Fruit fly (Drosophila melanogaster) Kc167 (cell line): ENCODE data around the gene CG43121.

Experiments
- Myc ChIP-seq: fragments of >200 bp; optimal IDR thresholded peaks from 2 replicates; lab custom pipeline; 2017; ENCODE audit warnings: missing external identifiers
- Sin3A ChIP-seq: fragments of >200 bp; optimal IDR thresholded peaks from 2 replicates; lab custom pipeline; 2018; ENCODE audit warnings: missing external identifiers
- h ChIP-seq: fragments of >200 bp; optimal IDR thresholded peaks from 3 replicates; lab custom pipeline; 2018; ENCODE audit warnings: missing external identifiers
- insv ChIP-seq: fragments of >200 bp; optimal IDR thresholded peaks from 3 replicates; lab custom pipeline; 2018; ENCODE audit warnings: missing external identifiers
- psq ChIP-seq: fragments of >200 bp; optimal IDR thresholded peaks from 2 replicates; lab custom pipeline; 2017; ENCODE audit warnings: missing external identifiers
- ttk ChIP-seq: sonication (Bioruptor generic); optimal IDR thresholded peaks from 2 replicates; lab custom pipeline; 2017; ENCODE audit warnings: missing external identifiers

CG43121 gene

dm6 chr3L:14652554-14652953 lies 19.7 kb downstream of the CG43121 start:
- no peak for TF ChIP-seq ttk
- TF ChIP-seq h (lab: Kevin White, UChicago), result no peak
- TF ChIP-seq insv (lab: Kevin White, UChicago), result no peak
- no peak for TF ChIP-seq Sin3A (lab: Kevin White, UChicago)
- TF ChIP-seq psq, result no peak
- TF ChIP-seq Myc (lab: Kevin White, UChicago), result no peak

- TF ChIP-seq Myc (lab: Kevin White, UChicago) (no peak), h (lab: Kevin White, UChicago) (no peak), insv (lab: Kevin White, UChicago) (no peak), ttk (no peak), Sin3A (lab: Kevin White, UChicago) (no peak), psq (no peak)
These were observed 21.9 kb downstream of the CG43121 start for dm6 chr3L:14650348-14650747.

- TF ChIP-seq Myc (lab: Kevin White, UChicago) (no peak), insv (lab: Kevin White, UChicago) (no peak), ttk (no peak), Sin3A (lab: Kevin White, UChicago) (no peak), h (lab: Kevin White, UChicago) (no peak), psq (no peak)
These were observed 23.3 kb downstream of the CG43121 start for dm6 chr3L:14648922-14649321.

DNA sequence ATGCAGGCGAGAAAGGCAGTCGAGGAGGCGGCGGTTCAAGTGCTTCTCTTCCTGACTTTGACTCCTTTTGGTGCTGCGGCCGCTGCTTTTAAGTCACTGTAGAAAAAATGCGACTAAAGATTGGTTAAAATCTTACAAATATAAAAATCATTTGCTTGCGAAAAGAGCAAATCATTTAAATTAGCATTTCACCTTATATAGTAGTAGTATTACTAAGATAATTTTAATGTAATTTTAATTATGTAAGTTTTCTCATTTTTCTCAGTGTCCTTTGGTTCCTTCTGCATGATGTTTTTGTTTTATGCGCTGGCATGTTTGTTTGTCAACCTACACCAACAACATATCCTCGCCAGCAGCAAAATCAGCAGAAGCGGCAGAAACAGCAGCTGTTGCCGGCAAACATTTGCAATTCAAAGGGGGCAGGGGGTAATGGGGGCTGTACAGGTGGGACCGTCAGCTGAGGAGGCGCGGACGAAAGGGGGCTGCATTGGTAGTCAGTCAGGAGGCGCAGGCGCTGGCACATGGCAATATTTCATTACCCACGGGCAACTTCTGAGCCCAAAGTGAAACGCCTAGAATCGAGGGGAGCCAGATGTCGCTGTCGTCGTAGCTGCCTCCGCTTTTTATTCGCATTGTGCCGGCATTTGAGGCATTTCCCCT lies 24.9 kb downstream of the CG43121 start:
- no peak for TF ChIP-seq ttk
- TF ChIP-seq insv (lab: Kevin White, UChicago), result no peak
- TF ChIP-seq Sin3A (lab: Kevin White, UChicago), result no peak
- no peak for TF ChIP-seq Myc (lab: Kevin White, UChicago)
- TF ChIP-seq h (lab: Kevin White, UChicago), result no peak
- TF ChIP-seq psq, result no peak

DNA sequence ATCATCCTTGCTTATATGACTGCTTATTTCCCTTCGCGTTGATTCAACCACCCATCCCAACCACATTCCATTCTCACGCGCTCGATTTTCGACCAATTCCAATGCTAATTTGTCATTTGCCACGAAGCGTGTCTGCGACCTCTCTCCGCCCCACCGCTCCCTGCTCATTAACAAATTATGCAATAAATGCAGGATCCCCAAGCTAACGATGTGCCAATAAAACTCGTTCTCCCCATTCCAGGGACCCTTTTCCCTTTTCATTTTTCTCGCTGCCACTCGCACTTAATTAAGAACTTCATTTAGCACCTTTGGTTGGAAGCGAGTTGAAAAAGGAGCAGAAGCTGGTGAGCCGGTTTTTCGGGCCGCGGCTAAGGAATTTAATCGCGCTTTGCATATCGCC lies 26.3 kb downstream of the CG43121 start:
- TF ChIP-seq Sin3A (lab: Kevin White, UChicago) (no peak), ttk (no peak), h (lab: Kevin White, UChicago) (no peak), insv (lab: Kevin White, UChicago) (no peak), psq (no peak), Myc (lab: Kevin White, UChicago) (no peak)

- no peak for TF ChIP-seq insv (lab: Kevin White, UChicago)
- TF ChIP-seq Myc (lab: Kevin White, UChicago), result no peak
- TF ChIP-seq ttk, result no peak
- TF ChIP-seq Sin3A (lab: Kevin White, UChicago), result no peak
- no peak for TF ChIP-seq psq
- no peak for TF ChIP-seq h (lab: Kevin White, UChicago)
These were observed 27.1 kb downstream of the CG43121 start for dm6 chr3L:14645120-14645519.

dm6 chr3L:14643692-14644091 lies 28.5 kb downstream of the CG43121 start:
- no peak for TF ChIP-seq Myc (lab: Kevin White, UChicago)
- no peak for TF ChIP-seq h (lab: Kevin White, UChicago)
- TF ChIP-seq ttk, result no peak
- no peak for TF ChIP-seq insv (lab: Kevin White, UChicago)
- no peak for TF ChIP-seq Sin3A (lab: Kevin White, UChicago)
- TF ChIP-seq psq, result no peak

DNA sequence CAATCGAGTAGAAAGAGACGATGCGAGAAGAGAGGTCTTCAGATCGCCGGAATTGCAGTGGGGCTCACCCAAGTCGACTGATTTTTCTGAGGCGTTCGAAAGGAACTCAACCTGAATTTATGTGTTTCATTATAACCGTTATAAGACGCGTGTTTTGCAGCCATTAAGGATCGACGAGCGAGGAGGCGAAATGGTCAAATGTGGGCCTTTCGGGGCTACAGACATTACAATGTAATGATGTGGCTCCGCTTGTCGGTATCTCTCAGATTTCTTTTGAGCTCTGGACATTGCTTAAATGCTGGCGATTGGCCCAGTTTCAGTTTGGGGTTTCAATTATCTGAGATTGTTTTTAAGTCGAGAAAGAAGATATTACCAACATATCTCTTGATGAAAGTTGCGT lies 29.4 kb downstream of the CG43121 start:
- TF ChIP-seq insv (lab: Kevin White, UChicago) (no peak), Sin3A (lab: Kevin White, UChicago) (no peak), psq (no peak), h (lab: Kevin White, UChicago) (no peak), Myc (lab: Kevin White, UChicago) (no peak), ttk (no peak)

DNA sequence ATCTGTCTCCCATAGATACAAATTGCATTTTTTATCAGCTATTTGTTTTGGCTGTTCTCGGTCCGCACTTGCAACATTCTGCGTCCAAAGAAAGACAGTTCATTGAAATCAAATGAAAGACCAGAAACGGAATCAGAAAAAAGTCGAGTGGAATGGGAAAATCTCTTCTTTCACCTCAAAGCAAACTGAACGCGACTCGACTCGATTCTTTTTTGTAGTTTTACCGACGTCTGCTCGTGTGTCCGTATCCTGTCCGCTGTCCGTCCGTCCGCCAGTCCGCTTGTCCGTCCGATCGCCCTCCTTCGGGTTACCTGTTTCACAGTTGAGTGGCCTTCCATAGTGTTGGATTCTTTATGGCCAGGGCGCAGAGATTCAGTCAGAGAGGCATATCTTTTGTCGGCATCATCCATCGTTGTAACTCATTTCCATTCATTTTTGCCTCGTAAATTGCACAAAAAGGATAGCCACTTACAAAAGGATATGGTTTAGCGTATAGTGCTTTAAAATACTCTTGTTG lies 30.2 kb downstream of the CG43121 start:
- no peak for TF ChIP-seq Sin3A (lab: Kevin White, UChicago)
- TF ChIP-seq Myc (lab: Kevin White, UChicago), result no peak
- no peak for TF ChIP-seq ttk
- no peak for TF ChIP-seq insv (lab: Kevin White, UChicago)
- no peak for TF ChIP-seq h (lab: Kevin White, UChicago)
- TF ChIP-seq psq, result no peak

- TF ChIP-seq psq, result no peak
- TF ChIP-seq h (lab: Kevin White, UChicago), result no peak
- no peak for TF ChIP-seq Sin3A (lab: Kevin White, UChicago)
- no peak for TF ChIP-seq insv (lab: Kevin White, UChicago)
- no peak for TF ChIP-seq Myc (lab: Kevin White, UChicago)
- TF ChIP-seq ttk, result no peak
These were observed 31.4 kb downstream of the CG43121 start for dm6 chr3L:14640814-14641317.

- TF ChIP-seq insv (lab: Kevin White, UChicago) (no peak), Myc (lab: Kevin White, UChicago) (no peak), h (lab: Kevin White, UChicago) (no peak), Sin3A (lab: Kevin White, UChicago) (no peak), ttk (no peak), psq (no peak)
These were observed 32.5 kb downstream of the CG43121 start for dm6 chr3L:14639778-14640177.

- TF ChIP-seq psq, result no peak
- no peak for TF ChIP-seq Sin3A (lab: Kevin White, UChicago)
- TF ChIP-seq insv (lab: Kevin White, UChicago), result no peak
- TF ChIP-seq h (lab: Kevin White, UChicago), result no peak
- TF ChIP-seq Myc (lab: Kevin White, UChicago), result no peak
- TF ChIP-seq ttk, result no peak
These were observed 34.3 kb downstream of the CG43121 start for dm6 chr3L:14637705-14638529.
